Worm (Caenorhabditis elegans) whole organism, L1 larva: ENCODE data around the gene srh-288.

Source experiments
- C16A3.4 ChIP-seq: fragments of 150-350 bp; optimal IDR thresholded peaks from 2 replicates; lab custom pipeline; 2014; ENCODE audit warnings: missing biosample characterization, missing genetic modification characterization
- Y116A8C.19 ChIP-seq: sonication (generic microtip); optimal IDR thresholded peaks from 2 replicates; lab custom pipeline; 2016; ENCODE audit warnings: missing compliant biosample characterization, missing genetic modification characterization, borderline replicate concordance
- aha-1 ChIP-seq: fragments of 150-350 bp; optimal IDR thresholded peaks from 2 replicates; lab custom pipeline; 2014; ENCODE audit warnings: missing biosample characterization, missing genetic modification characterization
- blmp-1 ChIP-seq: fragments of 150-350 bp; optimal IDR thresholded peaks from 2 replicates; lab custom pipeline; 2014; ENCODE audit warnings: missing biosample characterization, missing genetic modification characterization
- ceh-8 ChIP-seq: fragments of 200-800 bp; sonication (Bioruptor generic); optimal IDR thresholded peaks from 2 replicates; lab custom pipeline; 2018; ENCODE audit warnings: mild to moderate bottlenecking, missing genetic modification characterization, moderate library complexity, missing compliant biosample characterization
- ceh-90 ChIP-seq: sonication (generic microtip); optimal IDR thresholded peaks from 2 replicates; lab custom pipeline; 2016; ENCODE audit warnings: missing genetic modification characterization, missing compliant biosample characterization
- dsc-1 ChIP-seq: sonication (generic microtip); optimal IDR thresholded peaks from 2 replicates; lab custom pipeline; 2016; ENCODE audit warnings: mild to moderate bottlenecking, missing genetic modification characterization, missing compliant biosample characterization
- efl-3 ChIP-seq: fragments of 200-800 bp; sonication (Bioruptor generic); optimal IDR thresholded peaks from 2 replicates; lab custom pipeline; 2018; ENCODE audit warnings: mild to moderate bottlenecking, missing genetic modification characterization, missing compliant biosample characterization
- elt-2 ChIP-seq: sonication (generic microtip); optimal IDR thresholded peaks from 2 replicates; lab custom pipeline; 2016; ENCODE audit warnings: missing genetic modification characterization, mild to moderate bottlenecking, inconsistent platforms, missing compliant biosample characterization, missing genetic modification reagents
- fkh-10 ChIP-seq: sonication (generic microtip); optimal IDR thresholded peaks from 2 replicates; lab custom pipeline; 2017; ENCODE audit warnings: missing biosample characterization, missing genetic modification reagents, missing genetic modification characterization
- fkh-4 ChIP-seq: sonication (generic microtip); optimal IDR thresholded peaks from 2 replicates; lab custom pipeline; 2016; ENCODE audit warnings: missing compliant biosample characterization, missing genetic modification characterization, borderline replicate concordance
- fkh-8 ChIP-seq: sonication (generic microtip); optimal IDR thresholded peaks from 2 replicates; lab custom pipeline; 2016; ENCODE audit warnings: mild to moderate bottlenecking, missing genetic modification characterization, missing compliant biosample characterization
- fos-1 ChIP-seq: fragments of 150-350 bp; optimal IDR thresholded peaks from 2 replicates; lab custom pipeline; 2014; ENCODE audit warnings: missing biosample characterization, missing genetic modification characterization
- grh-1 ChIP-seq: fragments of 200-800 bp; sonication (Bioruptor generic); IDR thresholded peaks from 2 replicates; pipeline ENCODE4 v1.3.6; 2022; ENCODE audit warnings: missing genetic modification reagents, missing genetic modification characterization, missing compliant biosample characterization
- hlh-17 ChIP-seq: fragments of 200-800 bp; sonication (Bioruptor generic); optimal IDR thresholded peaks from 2 replicates; lab custom pipeline; 2018; ENCODE audit warnings: missing genetic modification characterization, mild to moderate bottlenecking, missing compliant biosample characterization, moderate library complexity, borderline replicate concordance
- irx-1 ChIP-seq: sonication (generic microtip); optimal IDR thresholded peaks from 2 replicates; lab custom pipeline; 2016; ENCODE audit warnings: missing genetic modification characterization, missing compliant biosample characterization
- isw-1 ChIP-seq: fragments of 200-800 bp; sonication (Bioruptor generic); IDR thresholded peaks from 2 replicates; pipeline ENCODE4 v1.3.6; 2022; ENCODE audit warnings: missing genetic modification characterization, missing compliant biosample characterization
- lin-15B ChIP-seq: fragments of 150-350 bp; sonication (generic microtip); optimal IDR thresholded peaks from 3 replicates; lab custom pipeline; 2014; ENCODE audit warnings: missing biosample characterization, missing genetic modification characterization
- lir-3 ChIP-seq: sonication (generic microtip); optimal IDR thresholded peaks from 2 replicates; lab custom pipeline; 2016; ENCODE audit warnings: mild to moderate bottlenecking, missing genetic modification characterization, moderate library complexity, missing compliant biosample characterization; ENCODE audit not compliant: poor library complexity
- mab-9 ChIP-seq: fragments of 200-800 bp; sonication (Bioruptor generic); IDR thresholded peaks from 2 replicates; pipeline ENCODE4 v1.3.6; 2022; ENCODE audit warnings: missing genetic modification reagents, missing genetic modification characterization, missing compliant biosample characterization
- mef-2 ChIP-seq: fragments of 150-350 bp; optimal IDR thresholded peaks from 2 replicates; lab custom pipeline; 2014; ENCODE audit warnings: missing biosample characterization, missing genetic modification characterization
- nhr-19 ChIP-seq: fragments of 200-800 bp; sonication (Bioruptor generic); conservative IDR thresholded peaks from 2 replicates; pipeline ENCODE4 v1.3.6; 2022; ENCODE audit warnings: missing genetic modification characterization, missing compliant biosample characterization
- nhr-20 ChIP-seq: sonication (generic microtip); optimal IDR thresholded peaks from 2 replicates; lab custom pipeline; 2016; ENCODE audit warnings: mild to moderate bottlenecking, missing genetic modification characterization, missing compliant biosample characterization
- nhr-237 ChIP-seq: fragments of 150-350 bp; optimal IDR thresholded peaks from 2 replicates; lab custom pipeline; 2014; ENCODE audit warnings: missing biosample characterization, missing genetic modification characterization
- nhr-28 ChIP-seq: fragments of 150-350 bp; optimal IDR thresholded peaks from 2 replicates; lab custom pipeline; 2014; ENCODE audit warnings: missing biosample characterization, missing genetic modification characterization
- nhr-47 ChIP-seq: sonication (generic microtip); optimal IDR thresholded peaks from 2 replicates; lab custom pipeline; 2016; ENCODE audit warnings: mild to moderate bottlenecking, missing genetic modification characterization, moderate library complexity, missing compliant biosample characterization
- nhr-71 ChIP-seq: sonication (generic microtip); optimal IDR thresholded peaks from 2 replicates; lab custom pipeline; 2016; ENCODE audit warnings: mild to moderate bottlenecking, missing genetic modification characterization, moderate library complexity, missing compliant biosample characterization
- nhr-77 ChIP-seq: fragments of 150-350 bp; optimal IDR thresholded peaks from 2 replicates; lab custom pipeline; 2014; ENCODE audit warnings: missing biosample characterization, missing genetic modification characterization
- pag-3 ChIP-seq: sonication (generic microtip); optimal IDR thresholded peaks from 2 replicates; lab custom pipeline; 2017; ENCODE audit warnings: missing genetic modification characterization, mild to moderate bottlenecking, missing compliant biosample characterization, antibody characterized with exemption, borderline replicate concordance; ENCODE audit not compliant: insufficient read depth
- pqm-1 ChIP-seq: sonication (generic microtip); optimal IDR thresholded peaks from 3 replicates; lab custom pipeline; 2017; ENCODE audit warnings: missing biosample characterization, missing genetic modification characterization
- skn-1 ChIP-seq: fragments of 150-350 bp; optimal IDR thresholded peaks from 2 replicates; lab custom pipeline; 2014; ENCODE audit warnings: missing biosample characterization, missing genetic modification characterization
- sox-4 ChIP-seq: sonication (generic microtip); optimal IDR thresholded peaks from 2 replicates; lab custom pipeline; 2016; ENCODE audit warnings: missing genetic modification characterization, missing compliant biosample characterization
- tlp-1 ChIP-seq: fragments of 150-350 bp; optimal IDR thresholded peaks from 2 replicates; lab custom pipeline; 2014; ENCODE audit warnings: missing biosample characterization, missing genetic modification characterization
- unc-130 ChIP-seq: fragments of 150-350 bp; optimal IDR thresholded peaks from 2 replicates; lab custom pipeline; 2017; ENCODE audit warnings: missing biosample characterization, missing genetic modification characterization, inconsistent platforms
- unc-86 ChIP-seq: sonication (generic microtip); optimal IDR thresholded peaks from 2 replicates; lab custom pipeline; 2016; ENCODE audit warnings: missing genetic modification characterization, missing compliant biosample characterization
- xbp-1 ChIP-seq: sonication (generic microtip); optimal IDR thresholded peaks from 2 replicates; lab custom pipeline; 2016; ENCODE audit warnings: missing genetic modification characterization, missing compliant biosample characterization
- zag-1 ChIP-seq: fragments of 150-350 bp; optimal IDR thresholded peaks from 2 replicates; lab custom pipeline; 2014; ENCODE audit warnings: missing biosample characterization, missing genetic modification characterization
- ztf-4 ChIP-seq: fragments of 150-350 bp; optimal IDR thresholded peaks from 2 replicates; lab custom pipeline; 2014; ENCODE audit warnings: missing biosample characterization, missing genetic modification characterization

Gene srh-288

ce11 chrV:17795655-17796054 lies at the start of gene srh-288:
Gene srh-288 (minus strand): TSS chrV:17795755.
- no peak for TF ChIP-seq unc-130 (tag; lab: Kevin White, UChicago)
- TF ChIP-seq mab-9, result no peak
- TF ChIP-seq isw-1, result no peak
- TF ChIP-seq lir-3, result no peak
- no peak for TF ChIP-seq ceh-8 (GFP tag; lab: Kevin White, UChicago)
- no peak for TF ChIP-seq lin-15B (tag; lab: Kevin White, UChicago)
- TF ChIP-seq nhr-20 (tag; lab: Kevin White, UChicago), result no peak
- no peak for TF ChIP-seq nhr-77 (tag; lab: Kevin White, UChicago)
- no peak for TF ChIP-seq mef-2 (tag; lab: Kevin White, UChicago)
- no peak for TF ChIP-seq ztf-4
- TF ChIP-seq sox-4, result no peak
- TF ChIP-seq nhr-28 (tag; lab: Kevin White, UChicago), result no peak
- no peak for TF ChIP-seq nhr-19 (GFP tag; lab: Robert Waterston, UW)
- TF ChIP-seq C16A3.4 (tag; lab: Kevin White, UChicago), result no peak
- no peak for TF ChIP-seq nhr-71

DNA sequence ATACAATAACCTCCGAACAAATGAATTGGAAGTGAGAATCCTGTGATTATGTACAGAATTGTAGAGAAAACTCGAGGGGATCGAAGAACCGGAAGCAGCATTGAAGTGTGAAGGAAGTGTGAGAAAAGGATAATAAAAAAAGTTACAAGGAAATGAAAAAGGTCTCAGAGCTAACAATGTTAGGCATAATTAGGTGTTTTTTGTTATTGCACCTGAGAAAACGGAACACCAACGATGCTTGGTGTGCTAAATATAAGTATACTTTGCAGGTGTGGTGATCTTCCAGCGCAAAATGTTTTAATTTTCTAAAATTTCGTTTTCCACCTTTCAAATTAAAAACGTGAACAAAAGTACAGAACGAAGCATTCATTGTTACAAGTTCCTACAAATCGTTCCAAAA lies 48.6 kb upstream of the srh-288 start, which contains the start of gene srh-286:
TSS of gene srh-286 (minus strand) at position 101 of the 400 bp plus-strand sequence.
- TF ChIP-seq ceh-90 (tag; lab: Kevin White, UChicago) (no peak), Y116A8C.19 (tag; lab: Kevin White, UChicago) (no peak), fkh-10 (no peak), nhr-20 (tag; lab: Kevin White, UChicago) (no peak), lin-15B (tag; lab: Kevin White, UChicago) (no peak), aha-1 (tag; lab: Kevin White, UChicago) (no peak), efl-3 (GFP tag; lab: Kevin White, UChicago) (no peak), dsc-1 (tag; lab: Kevin White, UChicago) (no peak), nhr-237 (tag; lab: Kevin White, UChicago) (no peak), skn-1 (tag; lab: Kevin White, UChicago) (no peak), unc-86 (tag; lab: Kevin White, UChicago) (no peak), pqm-1 (tag; lab: Kevin White, UChicago) (no peak), fkh-8 (tag; lab: Kevin White, UChicago) (no peak)

ce11 chrV:17831350-17831749 lies 35.8 kb upstream of the srh-288 start, which contains the start of gene srh-303:
Gene srh-303 (plus strand): TSS chrV:17831650.
- TF ChIP-seq Y116A8C.19 (tag; lab: Kevin White, UChicago) (no peak), tlp-1 (tag; lab: Kevin White, UChicago) (no peak), fkh-4 (no peak), grh-1 (no peak), pag-3 (tag; lab: Kevin White, UChicago) (no peak)
- TF ChIP-seq, all 84 proteins: peak for 0

- TF ChIP-seq mab-9, result no peak
- no peak for TF ChIP-seq unc-130 (tag; lab: Kevin White, UChicago)
- TF ChIP-seq, all 84 proteins: peak for 0
Measured at ce11 chrV:17828310-17828709, 32.8 kb upstream of the srh-288 start, which contains the start of gene srh-304. Gene srh-304 (plus strand): TSS chrV:17828610.

- TF ChIP-seq irx-1, result no peak
- TF ChIP-seq fkh-10, result no peak
- TF ChIP-seq nhr-47 (tag; lab: Kevin White, UChicago), result no peak
- no peak for TF ChIP-seq xbp-1
- TF ChIP-seq zag-1, result no peak
- TF ChIP-seq mab-9, result no peak
- TF ChIP-seq nhr-237 (tag; lab: Kevin White, UChicago), result no peak
- TF ChIP-seq blmp-1 (tag; lab: Kevin White, UChicago), result no peak
- TF ChIP-seq hlh-17 (GFP tag; lab: Kevin White, UChicago), result no peak
- TF ChIP-seq pag-3 (tag; lab: Kevin White, UChicago), result no peak
- TF ChIP-seq nhr-71, result no peak
- TF ChIP-seq fos-1 (tag; lab: Kevin White, UChicago), result no peak
- TF ChIP-seq isw-1, result no peak
- no peak for TF ChIP-seq aha-1 (tag; lab: Kevin White, UChicago)
- no peak for TF ChIP-seq elt-2 (tag; lab: Kevin White, UChicago)
- no peak for TF ChIP-seq C16A3.4 (tag; lab: Kevin White, UChicago)
Measured at ce11 chrV:17824610-17825009, 29.1 kb upstream of the srh-288 start, which contains the start of gene srh-301. Gene srh-301 (plus strand): TSS chrV:17824910.
